Fruit fly (Drosophila melanogaster) whole organism, wandering third instar larva: ENCODE data around the gene Jig.

Experiments used
- CrebA ChIP-seq: fragments of 200-800 bp; sonication (Bioruptor generic); optimal IDR thresholded peaks from 2 replicates; lab custom pipeline; 2016; ENCODE audit warnings: missing biosample characterization, mild to moderate bottlenecking, missing genetic modification characterization, borderline replicate concordance
- Hr78 ChIP-seq: fragments of >200 bp; optimal IDR thresholded peaks from 2 replicates; lab custom pipeline; 2017; ENCODE audit warnings: missing biosample characterization, missing genetic modification characterization
- Hr83 ChIP-seq: fragments of 200-300 bp; sonication (Bioruptor generic); optimal IDR thresholded peaks from 2 replicates; lab custom pipeline; 2016; ENCODE audit warnings: missing biosample characterization, mild to moderate bottlenecking, missing genetic modification characterization, moderate library complexity; ENCODE audit not compliant: poor library complexity, severe bottlenecking
- Vsx2 ChIP-seq: fragments of 200-300, 225-300 bp; sonication (Bioruptor generic); optimal IDR thresholded peaks from 2 replicates; lab custom pipeline; 2018; ENCODE audit warnings: missing biosample characterization, missing genetic modification characterization; ENCODE audit not compliant: partially characterized antibody
- br ChIP-seq: fragments of 200-800 bp; sonication (Bioruptor generic); optimal IDR thresholded peaks from 2 replicates; lab custom pipeline; 2016; ENCODE audit warnings: missing biosample characterization, missing genetic modification characterization
- fru ChIP-seq: fragments of 200-800 bp; sonication (Bioruptor generic); optimal IDR thresholded peaks from 3 replicates; lab custom pipeline; 2016; ENCODE audit warnings: missing biosample characterization, mild to moderate bottlenecking, missing genetic modification characterization
- jim ChIP-seq: fragments of 175-275, 200-325 bp; sonication (Bioruptor generic); optimal IDR thresholded peaks from 2 replicates; lab custom pipeline; 2016; ENCODE audit warnings: missing biosample characterization, mild to moderate bottlenecking, missing genetic modification characterization
- psq ChIP-seq: fragments of 200-800 bp; sonication (Bioruptor generic); optimal IDR thresholded peaks from 3 replicates; lab custom pipeline; 2017; ENCODE audit warnings: missing biosample characterization, mild to moderate bottlenecking, missing genetic modification characterization, moderate library complexity

- TF ChIP-seq Hr83 (GFP tag; lab: Kevin White, UChicago) = no peak
- no peak for TF ChIP-seq psq (GFP tag; lab: Kevin White, UChicago)
- no peak for TF ChIP-seq Vsx2 (GFP tag; lab: Kevin White, UChicago)
- no peak for TF ChIP-seq CrebA (GFP tag; lab: Kevin White, UChicago)
- TF ChIP-seq jim = no peak
- peak; percentile 46 for TF ChIP-seq fru (GFP tag; lab: Kevin White, UChicago)
- TF ChIP-seq br (GFP tag; lab: Kevin White, UChicago) = peak; percentile 43
- no peak for TF ChIP-seq Hr78
Observed at dm6 chr3R:14558383-14558883, 2.3 kb upstream of the Jig start.
